Worm (Caenorhabditis elegans): ENCODE measurements around the gene Y81G3A.4.

DNA sequence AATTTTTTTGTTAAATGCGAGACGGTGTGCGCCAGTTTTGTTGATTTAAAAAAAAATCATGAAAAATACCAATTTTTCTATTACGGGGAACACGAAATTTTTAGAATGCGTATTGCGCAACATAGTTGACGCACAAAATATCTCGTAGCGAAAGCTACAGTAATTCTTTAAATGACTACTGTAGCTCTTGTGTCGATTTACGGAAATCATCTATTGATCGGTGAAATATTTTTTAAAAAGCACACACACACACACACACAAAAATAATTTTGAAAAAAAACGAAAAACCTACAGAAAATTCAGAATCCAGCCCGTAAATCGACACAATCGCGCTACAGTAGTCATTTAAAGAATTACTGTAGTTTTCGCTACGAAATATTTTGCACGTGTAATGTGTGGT is 634 bp downstream of the Y81G3A.4 start:
- TF ChIP-seq nhr-23 (tag; optimal IDR thresholded peaks at IDR 0.05) (no peak), unc-39 (tag; optimal IDR thresholded peaks at IDR 0.05) (no peak), egl-27 (tag; optimal IDR thresholded peaks at IDR 0.05) (no peak), fkh-10 (GFP tag; optimal IDR thresholded peaks at IDR 0.05) (no peak), nhr-77 (tag; optimal IDR thresholded peaks at IDR 0.05) (no peak), ztf-11 (tag; optimal IDR thresholded peaks at IDR 0.05) (no peak), nhr-76 (tag; optimal IDR thresholded peaks at IDR 0.05) (no peak), lin-15B (tag; optimal IDR thresholded peaks at IDR 0.05) (no peak)
